Fruit fly (Drosophila melanogaster): ENCODE data around the gene Sdr.
A peak's percentile ranks its signal among the peaks of the same experiment; 100 is the strongest.

Gene Sdr

DNA sequence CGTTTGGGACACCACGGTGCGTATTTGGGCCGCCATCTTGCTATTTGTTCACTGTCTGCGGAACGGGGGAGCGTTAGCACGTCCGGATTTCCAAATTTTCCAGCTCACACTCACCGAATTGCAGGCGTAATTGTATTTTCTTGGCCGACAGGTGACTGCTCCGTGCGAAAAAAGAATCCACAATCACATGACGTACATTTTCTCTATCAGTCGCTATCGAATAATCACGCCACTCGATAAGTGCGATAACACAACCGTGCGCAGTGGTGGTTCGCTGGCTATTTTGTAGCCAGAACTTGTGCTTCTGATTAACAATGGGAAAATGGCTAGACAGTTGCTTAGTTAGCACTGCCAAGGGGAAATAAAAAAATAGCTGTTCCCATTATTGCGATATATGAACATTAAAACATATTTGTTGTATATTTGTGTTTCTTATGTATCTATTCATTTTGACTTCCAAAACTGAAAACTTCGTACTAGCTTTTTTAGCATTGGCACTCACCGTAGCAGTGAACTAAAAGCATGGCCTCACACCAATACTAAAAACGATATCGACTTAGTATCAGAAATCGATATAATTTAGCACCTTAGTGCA lies 14.5 kb upstream of the Sdr start, which contains the start of gene VhaPPA1-1 (continued):
- TF ChIP-seq kni (GFP tag; optimal IDR thresholded peaks at IDR 0.05) (no peak), Adf1 (GFP tag; IDR thresholded peaks at IDR 0.05) (no peak), lmd (GFP tag; IDR thresholded peaks at IDR 0.05) (no peak), Hr51 (GFP tag; optimal IDR thresholded peaks at IDR 0.05) (no peak), exex (tag; optimal IDR thresholded peaks at IDR 0.05) (peak; percentile 17), ro (GFP tag; IDR thresholded peaks at IDR 0.05) (no peak), Dbx (GFP tag; IDR thresholded peaks at IDR 0.05) (no peak), CG17328 (GFP tag; IDR thresholded peaks at IDR 0.05) (no peak), CrebB (tag; optimal IDR thresholded peaks at IDR 0.05) (no peak), Abd-B (GFP tag; optimal IDR thresholded peaks at IDR 0.05) (peak; percentile 46), Rx (GFP tag; IDR thresholded peaks at IDR 0.05) (no peak), maf-S (GFP tag; optimal IDR thresholded peaks at IDR 0.05) (peak; percentile 15), pho (GFP tag; optimal IDR thresholded peaks at IDR 0.05) (no peak), gt (GFP tag; IDR thresholded peaks at IDR 0.05) (no peak), CG10979 (tag; optimal IDR thresholded peaks at IDR 0.05) (no peak), esg (GFP tag; conservative IDR thresholded peaks at IDR 0.05) (no peak), Hey (tag; optimal IDR thresholded peaks at IDR 0.05) (no peak), Bteb2 (GFP tag; optimal IDR thresholded peaks at IDR 0.05) (no peak), CG5180 (GFP tag; optimal IDR thresholded peaks at IDR 0.05) (no peak), yki (optimal IDR thresholded peaks at IDR 0.05) (no peak), tio (GFP tag; optimal IDR thresholded peaks at IDR 0.05) (no peak), CG4282 (GFP tag; optimal IDR thresholded peaks at IDR 0.05) (no peak), CG8281 (tag; optimal IDR thresholded peaks at IDR 0.05) (no peak), Hsf (GFP tag; optimal IDR thresholded peaks at IDR 0.05) (peak; percentile 18), CG6791 (GFP tag; IDR thresholded peaks at IDR 0.05; ENCODE audit: partially characterized antibody) (peak; percentile 48; the same call in 2 of the 3 replicates), usp (GFP tag; optimal IDR thresholded peaks at IDR 0.05) (no peak), sob (GFP tag; IDR thresholded peaks at IDR 0.05) (no peak), sna (GFP tag; IDR thresholded peaks at IDR 0.05; ENCODE audit: partially characterized antibody) (0 out of 2 replicates have a peak, but pooled peaks have one; percentile 33), gcm2 (GFP tag; optimal IDR thresholded peaks at IDR 0.05) (no peak), CG34376 (GFP tag; optimal IDR thresholded peaks at IDR 0.05) (peak; percentile 17), sens-2 (GFP tag; IDR thresholded peaks at IDR 0.05) (0 out of 2 replicates have a peak, but pooled peaks have one; percentile 28), CG18011 (GFP tag; optimal IDR thresholded peaks at IDR 0.05) (peak; percentile 17), MTF-1 (GFP tag; optimal IDR thresholded peaks at IDR 0.05; ENCODE audit: borderline replicate concordance) (no peak), vnd (GFP tag; IDR thresholded peaks at IDR 0.05; ENCODE audit: partially characterized antibody) (no peak; the same call in 2 of the 3 replicates), YL-1 (GFP tag; optimal IDR thresholded peaks at IDR 0.05) (peak; percentile 88), CG12299 (tag; optimal IDR thresholded peaks at IDR 0.05) (peak; percentile 21), zen (tag; optimal IDR thresholded peaks at IDR 0.05) (peak; percentile 52), Jarid2 (GFP tag; optimal IDR thresholded peaks at IDR 0.05) (no peak), disco-r (GFP tag; optimal IDR thresholded peaks at IDR 0.05) (no peak), shn (GFP tag; optimal IDR thresholded peaks at IDR 0.05) (no peak), Dfd (GFP tag; optimal IDR thresholded peaks at IDR 0.05) (no peak), CG10959 (GFP tag; IDR thresholded peaks at IDR 0.05) (no peak), CG4820 (GFP tag; optimal IDR thresholded peaks at IDR 0.05) (no peak), kay (GFP tag; optimal IDR thresholded peaks at IDR 0.05) (peak; percentile 15), Dek (tag; optimal IDR thresholded peaks at IDR 0.05) (peak; percentile 5), dysf (GFP tag; IDR thresholded peaks at IDR 0.05) (no peak), ci (GFP tag; IDR thresholded peaks at IDR 0.05) (0 out of 3 replicates have a peak, but pooled peaks have one; percentile 38), pros (GFP tag; optimal IDR thresholded peaks at IDR 0.05) (no peak), CG15514 (GFP tag; optimal IDR thresholded peaks at IDR 0.05) (peak; percentile 55), CG14050 (GFP tag; IDR thresholded peaks at IDR 0.05) (no peak), so (GFP tag; IDR thresholded peaks at IDR 0.05) (no peak)

Measured in whole organism, embryonic.